Fruit fly (Drosophila melanogaster): ENCODE data around the gene CG14853.

DNA sequence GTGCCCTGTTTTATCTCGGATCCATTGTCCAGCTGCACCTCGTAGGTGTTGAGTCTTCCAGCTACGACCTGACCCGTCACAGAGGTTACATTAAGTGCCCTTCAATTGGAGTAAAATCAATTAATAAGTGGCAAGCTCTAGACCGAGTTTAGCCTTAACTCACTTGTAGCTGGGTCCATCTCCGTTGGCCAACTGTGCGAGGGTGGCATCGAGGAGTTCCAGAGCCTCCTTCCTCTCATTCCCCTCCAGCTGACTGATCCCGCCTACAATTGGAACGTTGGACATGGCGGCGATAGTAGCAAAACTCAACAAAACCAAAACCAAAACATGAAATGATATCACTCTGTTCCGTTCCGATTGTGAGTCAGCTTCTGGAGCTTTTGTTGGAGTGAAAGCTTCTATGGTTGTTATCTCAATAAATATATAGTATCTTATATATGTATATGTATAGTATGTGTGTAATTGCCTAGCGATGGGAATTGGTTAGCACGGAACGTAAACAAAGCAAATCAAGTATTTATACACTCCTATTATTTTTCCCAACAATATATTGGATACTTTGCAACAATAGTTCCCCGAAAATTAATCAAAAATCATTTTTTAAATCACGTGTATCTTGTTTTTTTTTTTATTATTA, 40.8 kb upstream of the CG14853 start, which contains the start of gene CG8066:
- TF ChIP-seq tj (GFP tag; optimal IDR thresholded peaks at IDR 0.05) (no peak), toe (GFP tag; optimal IDR thresholded peaks at IDR 0.05) (peak; percentile 52), ovo (GFP tag; optimal IDR thresholded peaks at IDR 0.05) (peak; percentile 1), Mnt (GFP tag; optimal IDR thresholded peaks at IDR 0.05) (no peak), CG7045 (GFP tag; optimal IDR thresholded peaks at IDR 0.05) (no peak), CG7101 (tag; optimal IDR thresholded peaks at IDR 0.05) (peak; percentile 23), CG5204 (GFP tag; optimal IDR thresholded peaks at IDR 0.05) (no peak), CG11617 (GFP tag; optimal IDR thresholded peaks at IDR 0.05) (peak; percentile 42), pad (GFP tag; optimal IDR thresholded peaks at IDR 0.05) (no peak), Crg-1 (GFP tag; optimal IDR thresholded peaks at IDR 0.05) (no peak), Hr96 (GFP tag; optimal IDR thresholded peaks at IDR 0.05) (no peak)
